Fruit fly (Drosophila melanogaster) whole organism, embryonic: ENCODE data around the gene CG6178.

Experiments
- Ada2b ChIP-seq: fragments of 200-800 bp; sonication (Bioruptor generic); IDR thresholded peaks from 2 replicates; pipeline ENCODE4 v1.3.6; 2022; ENCODE audit warnings: missing biosample characterization, missing genetic modification characterization
- Asciz ChIP-seq: fragments of 200-800 bp; sonication (Bioruptor generic); optimal IDR thresholded peaks from 2 replicates; lab custom pipeline; 2017; ENCODE audit warnings: missing biosample characterization, mild to moderate bottlenecking, missing genetic modification characterization, missing genetic modification reagents
- CG11247 ChIP-seq: fragments of 200-800 bp; sonication (Bioruptor generic); IDR thresholded peaks from 2 replicates; pipeline ENCODE4 v1.3.6; 2022; ENCODE audit warnings: missing biosample characterization, missing genetic modification characterization
- CG12299 ChIP-seq: fragments of 200-800 bp; sonication (Bioruptor generic); optimal IDR thresholded peaks from 2 replicates; lab custom pipeline; 2018; ENCODE audit warnings: missing biosample characterization, mild to moderate bottlenecking, missing genetic modification characterization
- CG13894 ChIP-seq: fragments of 200-800 bp; sonication (Bioruptor generic); optimal IDR thresholded peaks from 3 replicates; lab custom pipeline; 2018; ENCODE audit warnings: missing biosample characterization, mild to moderate bottlenecking, missing genetic modification characterization, moderate library complexity
- CG14667 ChIP-seq: fragments of 200-800 bp; sonication (Bioruptor generic); IDR thresholded peaks from 2 replicates; pipeline ENCODE4 v1.3.6; 2022; ENCODE audit warnings: missing biosample characterization, missing genetic modification characterization
- CG14965 ChIP-seq: fragments of 200-800 bp; sonication (Bioruptor generic); optimal IDR thresholded peaks from 2 replicates; lab custom pipeline; 2016; ENCODE audit warnings: missing biosample characterization, missing genetic modification characterization, borderline replicate concordance
- CG15601 ChIP-seq: fragments of 200-800 bp; sonication (Bioruptor generic); optimal IDR thresholded peaks from 3 replicates; lab custom pipeline; 2019; ENCODE audit warnings: missing biosample characterization, mild to moderate bottlenecking, missing genetic modification characterization, moderate library complexity
- CG34376 ChIP-seq: fragments of 200-800 bp; sonication (Bioruptor generic); optimal IDR thresholded peaks from 2 replicates; lab custom pipeline; 2018; ENCODE audit warnings: missing biosample characterization, mild to moderate bottlenecking, missing genetic modification characterization
- CG34422 ChIP-seq: fragments of 200-800 bp; sonication (Bioruptor generic); IDR thresholded peaks from 3 replicates; pipeline ENCODE4 v1.3.6; 2022; ENCODE audit warnings: missing biosample characterization, missing genetic modification characterization
- CG4282 ChIP-seq: fragments of 200-800 bp; sonication (Bioruptor generic); optimal IDR thresholded peaks from 2 replicates; lab custom pipeline; 2016; ENCODE audit warnings: missing biosample characterization, missing genetic modification characterization
- CG4730 ChIP-seq: fragments of 200-800 bp; sonication (Bioruptor generic); IDR thresholded peaks from 2 replicates; pipeline ENCODE4 v1.3.6; 2022; ENCODE audit warnings: missing biosample characterization, missing genetic modification characterization
- CG6175 ChIP-seq: fragments of 200-800 bp; sonication (Bioruptor generic); IDR thresholded peaks from 3 replicates; pipeline ENCODE4 v1.3.6; 2022; ENCODE audit warnings: missing biosample characterization, missing genetic modification characterization
- CG8924 ChIP-seq: fragments of 200-800 bp; optimal IDR thresholded peaks from 3 replicates; lab custom pipeline; 2019; ENCODE audit warnings: missing biosample characterization, mild to moderate bottlenecking, missing genetic modification characterization, moderate library complexity
- CG9797 ChIP-seq: fragments of 200-800 bp; sonication (Bioruptor generic); optimal IDR thresholded peaks from 3 replicates; lab custom pipeline; 2018; ENCODE audit warnings: missing biosample characterization, mild to moderate bottlenecking, missing genetic modification characterization
- Dad ChIP-seq: fragments of 200-800 bp; sonication (Bioruptor generic); optimal IDR thresholded peaks from 3 replicates; lab custom pipeline; 2016; ENCODE audit warnings: missing biosample characterization, missing genetic modification characterization
- Dip2 ChIP-seq: fragments of 200-800 bp; sonication (Bioruptor generic); IDR thresholded peaks from 2 replicates; pipeline ENCODE4 v1.3.6; 2022; ENCODE audit warnings: missing biosample characterization, missing genetic modification characterization
- Dip3 ChIP-seq: fragments of 200-800 bp; sonication (Bioruptor generic); optimal IDR thresholded peaks from 3 replicates; lab custom pipeline; 2016; ENCODE audit warnings: missing biosample characterization, missing genetic modification characterization
- Doc3 ChIP-seq: fragments of 200-800 bp; sonication (Bioruptor generic); IDR thresholded peaks from 3 replicates; pipeline ENCODE4 v1.3.6; 2022; ENCODE audit warnings: missing biosample characterization, missing genetic modification characterization; ENCODE audit not compliant: partially characterized antibody
- Ets97D ChIP-seq: fragments of 200-800 bp; sonication (Bioruptor generic); optimal IDR thresholded peaks from 3 replicates; lab custom pipeline; 2016; ENCODE audit warnings: missing biosample characterization, missing genetic modification characterization
- Fer2 ChIP-seq: fragments of 200-800 bp; sonication (Bioruptor generic); optimal IDR thresholded peaks from 2 replicates; lab custom pipeline; 2018; ENCODE audit warnings: missing biosample characterization, mild to moderate bottlenecking, missing genetic modification characterization, moderate library complexity
- Hr39 ChIP-seq: fragments of >200 bp; optimal IDR thresholded peaks from 2 replicates; lab custom pipeline; 2017
- Med ChIP-seq: fragments of 200-800 bp; sonication (Bioruptor generic); peaks from one replicate; lab custom pipeline; 2016; ENCODE audit warnings: missing biosample characterization, missing genetic modification characterization, mild to moderate bottlenecking, inconsistent platforms, moderate library complexity
- Neu2 ChIP-seq: fragments of 200-800 bp; sonication (Bioruptor generic); optimal IDR thresholded peaks from 3 replicates; lab custom pipeline; 2016; ENCODE audit warnings: missing biosample characterization, missing genetic modification characterization, borderline replicate concordance
- Stat92E ChIP-seq, 3 experiments: fragments of >200 bp in 2 of 3; fragments of 200-800 bp in 1 of 3; sonication (Bioruptor generic) in 1 of 3; optimal IDR thresholded peaks; 2 replicates each; lab custom pipeline; 2017 to 2019; ENCODE audit warnings: missing biosample characterization in 3 of 3, missing genetic modification characterization in 3 of 3, mild to moderate bottlenecking in 1 of 3, moderate library complexity in 1 of 3
- abd-A ChIP-seq: fragments of 200-800 bp; sonication (Bioruptor generic); optimal IDR thresholded peaks from 3 replicates; lab custom pipeline; 2019; ENCODE audit warnings: missing biosample characterization, mild to moderate bottlenecking, missing genetic modification characterization, moderate library complexity
- ase ChIP-seq: fragments of 200-800 bp; sonication (Bioruptor generic); IDR thresholded peaks from 3 replicates; pipeline ENCODE4 v1.3.6; 2022; ENCODE audit warnings: missing biosample characterization, missing genetic modification characterization
- dati ChIP-seq: fragments of 200-800 bp; sonication (Bioruptor generic); IDR thresholded peaks from 2 replicates; pipeline ENCODE4 v1.3.6; 2022; ENCODE audit warnings: missing biosample characterization, missing genetic modification characterization
- emc ChIP-seq: fragments of 200-800 bp; sonication (Bioruptor generic); optimal IDR thresholded peaks from 2 replicates; lab custom pipeline; 2016; ENCODE audit warnings: missing biosample characterization, missing genetic modification characterization
- fru ChIP-seq: fragments of >200 bp; optimal IDR thresholded peaks from 2 replicates; lab custom pipeline; 2017
- ftz-f1 ChIP-seq: fragments of 200-800 bp; sonication (Bioruptor generic); optimal IDR thresholded peaks from 2 replicates; lab custom pipeline; 2016; ENCODE audit warnings: missing biosample characterization, missing genetic modification characterization
- gem ChIP-seq: fragments of 200-800 bp; sonication (Bioruptor generic); optimal IDR thresholded peaks from 2 replicates; lab custom pipeline; 2019; ENCODE audit warnings: missing biosample characterization, mild to moderate bottlenecking, missing genetic modification characterization, moderate library complexity
- hkb ChIP-seq, 2 experiments: fragments of 200-800 bp in 1 of 2; fragments of >200 bp in 1 of 2; sonication (Bioruptor generic) in 1 of 2; IDR thresholded peaks in 1 of 2; optimal IDR thresholded peaks in 1 of 2; 2 replicates each; pipeline versions ENCODE4 v1.3.6 to Lab custom; 2017 to 2022; ENCODE audit warnings: missing biosample characterization in 1 of 2, missing genetic modification characterization in 1 of 2
- ken ChIP-seq: fragments of 200-800 bp; sonication (Bioruptor generic); IDR thresholded peaks from 3 replicates; pipeline ENCODE4 v1.3.6; 2022; ENCODE audit warnings: missing biosample characterization, missing genetic modification characterization
- lola ChIP-seq, 3 experiments: fragments of >200 bp in 2 of 3; fragments of 200-800 bp in 1 of 3; sonication (Bioruptor generic) in 1 of 3; optimal IDR thresholded peaks; 2 replicates each; lab custom pipeline; 2017 to 2019; ENCODE audit warnings: missing biosample characterization in 3 of 3, missing genetic modification characterization in 3 of 3, mild to moderate bottlenecking in 1 of 3, moderate library complexity in 1 of 3
- odd ChIP-seq: fragments of 200-800 bp; sonication (Bioruptor generic); optimal IDR thresholded peaks from 2 replicates; lab custom pipeline; 2017; ENCODE audit warnings: missing biosample characterization, mild to moderate bottlenecking, missing genetic modification characterization
- onecut ChIP-seq: fragments of 200-800 bp; sonication (Bioruptor generic); IDR thresholded peaks from 2 replicates; pipeline ENCODE4 v1.3.6; 2022; ENCODE audit warnings: missing biosample characterization, missing genetic modification characterization
- pan ChIP-seq, 4 experiments: fragments of >200 bp in 3 of 4; fragments of 200-800 bp in 1 of 4; sonication (Bioruptor generic) in 1 of 4; optimal IDR thresholded peaks in 3 of 4; IDR thresholded peaks in 1 of 4; 2 replicates each; pipeline versions ENCODE4 v1.3.6 to Lab custom; 2017 to 2022; ENCODE audit warnings: missing biosample characterization in 2 of 4, missing genetic modification characterization in 2 of 4, mixed read lengths in 1 of 4
- pho ChIP-seq: fragments of 200-800 bp; sonication (Bioruptor generic); optimal IDR thresholded peaks from 2 replicates; lab custom pipeline; 2016; ENCODE audit warnings: missing biosample characterization, missing genetic modification characterization
- pros ChIP-seq: fragments of 200-800 bp; sonication (Bioruptor generic); optimal IDR thresholded peaks from 3 replicates; lab custom pipeline; 2019; ENCODE audit warnings: missing biosample characterization, mild to moderate bottlenecking, missing genetic modification characterization, moderate library complexity
- slp2 ChIP-seq: fragments of 200-800 bp; sonication (Bioruptor generic); optimal IDR thresholded peaks from 2 replicates; lab custom pipeline; 2016; ENCODE audit warnings: missing biosample characterization, missing genetic modification characterization
- sna ChIP-seq: fragments of 200-800 bp; sonication (Bioruptor generic); IDR thresholded peaks from 2 replicates; pipeline ENCODE4 v1.3.6; 2022; ENCODE audit warnings: missing biosample characterization, missing genetic modification characterization; ENCODE audit not compliant: partially characterized antibody
- stc ChIP-seq: fragments of 200-800 bp; sonication (Bioruptor generic); IDR thresholded peaks from 2 replicates; pipeline ENCODE4 v1.3.6; 2022; ENCODE audit warnings: missing biosample characterization, missing genetic modification characterization
- toy ChIP-seq: fragments of 200-800 bp; sonication (Bioruptor generic); IDR thresholded peaks from 2 replicates; pipeline ENCODE4 v1.3.6; 2022; ENCODE audit warnings: missing biosample characterization, missing genetic modification characterization
- tx ChIP-seq: fragments of 200-800 bp; sonication (Bioruptor generic); optimal IDR thresholded peaks from 2 replicates; lab custom pipeline; 2016; ENCODE audit warnings: missing biosample characterization, missing genetic modification characterization
- wek ChIP-seq: fragments of 200-800 bp; sonication (Bioruptor generic); optimal IDR thresholded peaks from 3 replicates; lab custom pipeline; 2018; ENCODE audit warnings: missing biosample characterization, mild to moderate bottlenecking, missing genetic modification characterization, moderate library complexity
- zen ChIP-seq: fragments of 200-800 bp; sonication (Bioruptor generic); optimal IDR thresholded peaks from 3 replicates; lab custom pipeline; 2018; ENCODE audit warnings: missing biosample characterization, mild to moderate bottlenecking, missing genetic modification characterization, moderate library complexity
- zen2 ChIP-seq: fragments of 200-800 bp; sonication (Bioruptor generic); IDR thresholded peaks from 3 replicates; pipeline ENCODE4 v1.3.6; 2022; ENCODE audit warnings: missing biosample characterization, missing genetic modification characterization; ENCODE audit not compliant: partially characterized antibody
- zfh2 ChIP-seq: fragments of 200-800 bp; sonication (Bioruptor generic); optimal IDR thresholded peaks from 2 replicates; lab custom pipeline; 2016; ENCODE audit warnings: missing biosample characterization, missing genetic modification characterization

Gene CG6178

dm6 chr3R:24163556-24164022, 11.4 kb downstream of the CG6178 start, which contains the start of gene Apc2 (continued):
- peak; percentile 65 for TF ChIP-seq Ada2b
- no peak for TF ChIP-seq CG4282 (GFP tag; lab: Kevin White, UChicago)
- no peak for TF ChIP-seq tx (GFP tag; lab: Kevin White, UChicago)
- 0 out of 2 replicates have a peak, but pooled peaks have one; percentile 13 for TF ChIP-seq CG4730 (GFP tag; lab: Robert Waterston, UW)
- no peak for TF ChIP-seq toy (GFP tag; lab: Robert Waterston, UW)
- peak; percentile 47 for TF ChIP-seq CG15601 (tag; lab: Kevin White, UChicago)
- no peak for TF ChIP-seq Asciz
- no peak for TF ChIP-seq Dad (GFP tag; lab: Kevin White, UChicago)
- TF ChIP-seq CG12299 = peak; percentile 16
- peak; percentile 65 for TF ChIP-seq CG8924 (tag; lab: Kevin White, UChicago)
- peak; percentile 2 for TF ChIP-seq pho (GFP tag; lab: Kevin White, UChicago)
- TF ChIP-seq zen (tag; lab: Kevin White, UChicago) = peak; percentile 57
- 0 out of 2 replicates have a peak, but pooled peaks have one; percentile 21 for TF ChIP-seq CG11247 (GFP tag; lab: Robert Waterston, UW)
- TF ChIP-seq CG34422 (GFP tag; lab: Robert Waterston, UW) = peak; percentile 67; the same call in 2 of the 3 replicates
- no peak for TF ChIP-seq hkb (optimal IDR thresholded peaks at IDR 0.05; lab: Kevin White, UChicago)
- TF ChIP-seq hkb (GFP tag; IDR thresholded peaks at IDR 0.05; lab: Robert Waterston, UW) = peak; percentile 68
- TF ChIP-seq CG9797 = no peak
- TF ChIP-seq CG14965 (GFP tag; lab: Kevin White, UChicago) = no peak
- no peak for TF ChIP-seq pan (optimal IDR thresholded peaks at IDR 0.05; lab: Kevin White, UChicago)
- TF ChIP-seq pan (GFP tag; optimal IDR thresholded peaks at IDR 0.05 in 1 of 2, IDR thresholded peaks at IDR 0.05 in 1 of 2) = peak in 1 of 2 experiments; percentile 70
- TF ChIP-seq gem (tag; lab: Kevin White, UChicago) = peak; percentile 80
- peak; percentile 24 for TF ChIP-seq slp2
- TF ChIP-seq sna (GFP tag; lab: Robert Waterston, UW) = no peak
- peak; percentile 57 for TF ChIP-seq Doc3 (GFP tag; lab: Robert Waterston, UW)
- peak; percentile 9 for TF ChIP-seq CG34376 (GFP tag; lab: Kevin White, UChicago)
- TF ChIP-seq lola (GFP tag; optimal IDR thresholded peaks at IDR 0.05; lab: Kevin White, UChicago) = peak in 1 of 3 experiments; percentile 68
- TF ChIP-seq ase = peak; percentile 35; the same call in 2 of the 3 replicates
- TF ChIP-seq emc = no peak
- peak; percentile 59; the same call in 1 of the 2 replicates for TF ChIP-seq stc (GFP tag; lab: Robert Waterston, UW)
- TF ChIP-seq CG13894 (tag; lab: Kevin White, UChicago) = peak; percentile 52
- TF ChIP-seq dati (GFP tag; lab: Robert Waterston, UW) = no peak
- no peak for TF ChIP-seq fru (lab: Kevin White, UChicago)
- TF ChIP-seq zen2 (GFP tag; lab: Robert Waterston, UW) = peak; percentile 18; the same call in 1 of the 3 replicates

- TF ChIP-seq wek (GFP tag; lab: Kevin White, UChicago) (no peak), onecut (GFP tag; lab: Robert Waterston, UW) (peak; percentile 39; the same call in 1 of the 2 replicates), CG14667 (GFP tag; lab: Robert Waterston, UW) (no peak), Dip2 (GFP tag; lab: Robert Waterston, UW) (no peak), Dip3 (GFP tag; lab: Kevin White, UChicago) (peak; percentile 6), Fer2 (tag; lab: Kevin White, UChicago) (no peak), ken (peak; percentile 79; the same call in 2 of the 3 replicates), Hr39 (lab: Kevin White, UChicago) (no peak), Med (peak; percentile 97), zfh2 (peak; percentile 66), Neu2 (GFP tag; lab: Kevin White, UChicago) (no peak), odd (GFP tag; lab: Kevin White, UChicago) (no peak), pros (GFP tag; lab: Kevin White, UChicago) (no peak), Ets97D (GFP tag; lab: Kevin White, UChicago) (peak; percentile 84), abd-A (tag; lab: Kevin White, UChicago) (no peak), Stat92E (GFP tag; optimal IDR thresholded peaks at IDR 0.05; lab: Kevin White, UChicago) (peak in 1 of 3 experiments; percentile 42), ftz-f1 (peak; percentile 92), CG6175 (GFP tag; lab: Robert Waterston, UW) (no peak)
Observed at dm6 chr3R:24169362-24169761, 17.2 kb downstream of the CG6178 start, which contains the start of gene CG5510. TSS of gene CG5510 (minus strand) at chr3R:24169562.
